Worm (Caenorhabditis elegans): ENCODE measurements around the gene nlp-46.
A peak's percentile ranks its signal among the peaks of the same experiment; 100 is the strongest.

The nlp-46 gene

ce11 chrV:12540018-12540417, 33.9 kb upstream of the nlp-46 start:
- TF ChIP-seq mep-1 (tag; optimal IDR thresholded peaks at IDR 0.05) = no peak
- no peak for TF ChIP-seq mab-5 (tag; optimal IDR thresholded peaks at IDR 0.05)
- TF ChIP-seq lin-13 (tag; optimal IDR thresholded peaks at IDR 0.05) = no peak
- TF ChIP-seq unc-120 (tag; optimal IDR thresholded peaks at IDR 0.05; ENCODE audit: poor library complexity, severe bottlenecking) = no peak
- TF ChIP-seq nhr-28 (tag; optimal IDR thresholded peaks at IDR 0.05) = no peak
- no peak for TF ChIP-seq bed-3 (GFP tag; optimal IDR thresholded peaks at IDR 0.05)
- TF ChIP-seq ceh-83 (GFP tag; optimal IDR thresholded peaks at IDR 0.05) = no peak
- no peak for TF ChIP-seq snpc-4 (tag; optimal IDR thresholded peaks at IDR 0.05)
- TF ChIP-seq nhr-2 (tag; optimal IDR thresholded peaks at IDR 0.05) = no peak
- no peak for TF ChIP-seq unc-39 (tag; optimal IDR thresholded peaks at IDR 0.05)
- no peak for TF ChIP-seq sem-2 (GFP tag; optimal IDR thresholded peaks at IDR 0.05)
- TF ChIP-seq elt-3 (tag; optimal IDR thresholded peaks at IDR 0.05) = no peak
- no peak for TF ChIP-seq mls-2 (tag; optimal IDR thresholded peaks at IDR 0.05)

DNA sequence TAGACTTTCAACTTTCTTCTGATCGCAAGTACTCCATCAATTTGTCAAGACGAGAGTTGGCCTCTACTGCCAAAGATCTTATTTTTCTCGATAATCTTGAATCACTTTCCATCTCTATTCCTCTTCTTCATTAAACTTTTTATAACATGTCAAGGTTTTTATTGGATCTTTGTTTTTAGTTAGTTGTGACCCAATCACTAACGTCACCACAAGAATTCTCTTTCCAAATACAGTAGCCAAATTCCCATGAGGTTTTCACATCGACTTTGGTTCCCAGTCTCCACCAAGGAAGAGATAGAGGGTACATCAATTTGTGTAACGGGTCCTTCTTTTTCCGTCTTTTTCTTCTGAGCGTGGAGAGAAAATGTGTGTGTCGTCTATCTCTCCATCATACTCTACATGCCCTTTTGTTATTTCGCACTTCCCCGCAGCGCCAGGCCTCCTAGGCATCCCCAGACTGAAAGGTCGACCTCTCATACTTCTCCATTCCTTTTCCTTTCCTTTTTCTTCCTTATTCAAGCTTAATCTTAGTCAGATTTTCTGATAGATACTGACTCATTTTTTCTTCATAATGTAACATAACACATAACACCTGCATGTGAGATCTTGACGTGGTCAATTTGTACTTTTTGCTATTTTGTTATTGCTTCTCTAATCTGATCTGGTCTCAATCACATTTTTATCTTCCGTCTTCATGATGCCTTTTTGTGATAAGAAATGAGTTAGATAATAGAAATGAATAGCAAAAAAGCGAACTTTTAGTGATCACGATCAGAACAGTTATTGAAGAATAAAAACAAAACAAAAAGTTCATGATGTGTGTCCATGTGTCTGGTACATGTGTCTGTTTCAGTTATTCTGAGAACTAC, 33.1 kb upstream of the nlp-46 start:
- TF ChIP-seq mep-1 (tag; optimal IDR thresholded peaks at IDR 0.05) (no peak), ces-1 (GFP tag; optimal IDR thresholded peaks at IDR 0.05) (peak; percentile 3)

ce11 chrV:12537505-12537904, 31.4 kb upstream of the nlp-46 start:
- TF ChIP-seq unc-39 (tag; optimal IDR thresholded peaks at IDR 0.05) (no peak), ceh-43 (GFP tag; optimal IDR thresholded peaks at IDR 0.05) (no peak), mab-5 (tag; optimal IDR thresholded peaks at IDR 0.05) (no peak), nhr-12 (tag; optimal IDR thresholded peaks at IDR 0.05) (no peak), lsy-2 (tag; optimal IDR thresholded peaks at IDR 0.05) (no peak), M03D4.4 (tag; optimal IDR thresholded peaks at IDR 0.05) (no peak), flh-1 (GFP tag; optimal IDR thresholded peaks at IDR 0.05) (no peak), nhr-28 (tag; optimal IDR thresholded peaks at IDR 0.05) (no peak), ceh-83 (GFP tag; optimal IDR thresholded peaks at IDR 0.05) (no peak), ceh-39 (tag; optimal IDR thresholded peaks at IDR 0.05) (no peak), unc-120 (tag; optimal IDR thresholded peaks at IDR 0.05; ENCODE audit: poor library complexity, severe bottlenecking) (no peak), blmp-1 (tag; optimal IDR thresholded peaks at IDR 0.05) (no peak), ztf-11 (tag; optimal IDR thresholded peaks at IDR 0.05) (no peak), sptf-1 (tag; optimal IDR thresholded peaks at IDR 0.05) (no peak)

DNA sequence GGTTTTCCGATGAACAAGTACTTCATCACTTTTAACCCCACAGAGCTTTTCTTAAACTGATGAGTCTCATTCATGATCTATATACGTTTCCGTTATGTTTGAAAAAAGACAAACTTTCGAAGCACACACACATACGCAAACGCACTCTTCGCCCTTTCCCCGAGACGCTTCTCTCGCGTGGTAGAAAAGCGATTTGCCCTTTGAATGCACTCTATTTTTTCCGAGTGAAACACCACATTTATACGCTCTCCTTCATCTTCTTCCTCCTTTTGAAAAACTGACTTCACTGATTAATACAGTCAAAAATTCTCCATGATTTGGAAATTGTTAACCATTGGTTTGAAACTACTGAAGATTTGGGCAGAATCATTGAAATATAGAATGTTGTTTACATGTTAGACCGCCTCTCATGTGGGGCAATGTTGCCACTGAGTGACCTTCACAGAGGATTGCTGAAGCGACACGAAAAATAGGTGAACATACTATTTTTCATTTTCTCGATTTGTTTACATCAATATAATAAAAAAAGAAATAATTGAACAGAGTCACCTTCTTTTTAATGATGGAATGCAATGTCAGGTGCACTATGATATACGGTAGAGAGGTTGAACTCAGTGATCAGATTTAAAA, 30.4 kb upstream of the nlp-46 start:
- TF ChIP-seq snpc-4 (tag; optimal IDR thresholded peaks at IDR 0.05) (no peak), bed-3 (GFP tag; optimal IDR thresholded peaks at IDR 0.05) (no peak), pha-4 (tag; optimal IDR thresholded peaks at IDR 0.05) (no peak), sptf-1 (tag; optimal IDR thresholded peaks at IDR 0.05) (no peak), ham-2 (GFP tag; optimal IDR thresholded peaks at IDR 0.05) (no peak), ztf-11 (tag; optimal IDR thresholded peaks at IDR 0.05) (no peak), unc-62 (GFP tag; optimal IDR thresholded peaks at IDR 0.05) (no peak), flh-1 (GFP tag; optimal IDR thresholded peaks at IDR 0.05) (no peak), mls-2 (tag; optimal IDR thresholded peaks at IDR 0.05) (no peak), mab-5 (tag; optimal IDR thresholded peaks at IDR 0.05) (no peak), nhr-2 (tag; optimal IDR thresholded peaks at IDR 0.05) (no peak), nhr-12 (tag; optimal IDR thresholded peaks at IDR 0.05) (no peak), tbx-8 (GFP tag; optimal IDR thresholded peaks at IDR 0.05) (no peak)

ce11 chrV:12534941-12535340, 28.9 kb upstream of the nlp-46 start:
- TF ChIP-seq nhr-28 (tag; optimal IDR thresholded peaks at IDR 0.05) (no peak), drap-1 (GFP tag; optimal IDR thresholded peaks at IDR 0.05) (no peak), ceh-83 (GFP tag; optimal IDR thresholded peaks at IDR 0.05) (no peak), ceh-43 (GFP tag; optimal IDR thresholded peaks at IDR 0.05) (no peak), elt-1 (tag; optimal IDR thresholded peaks at IDR 0.05; ENCODE audit: borderline replicate concordance, insufficient read depth) (no peak), mab-5 (tag; optimal IDR thresholded peaks at IDR 0.05) (no peak), zip-8 (tag; optimal IDR thresholded peaks at IDR 0.05) (no peak), sem-2 (GFP tag; optimal IDR thresholded peaks at IDR 0.05) (no peak), nhr-237 (tag; optimal IDR thresholded peaks at IDR 0.05) (no peak), M03D4.4 (tag; optimal IDR thresholded peaks at IDR 0.05) (no peak), lin-13 (tag; optimal IDR thresholded peaks at IDR 0.05) (no peak), unc-39 (tag; optimal IDR thresholded peaks at IDR 0.05) (no peak), ztf-11 (tag; optimal IDR thresholded peaks at IDR 0.05) (no peak), mep-1 (tag; optimal IDR thresholded peaks at IDR 0.05) (no peak), blmp-1 (tag; optimal IDR thresholded peaks at IDR 0.05) (no peak), nhr-76 (tag; optimal IDR thresholded peaks at IDR 0.05) (no peak), elt-3 (tag; optimal IDR thresholded peaks at IDR 0.05) (no peak), nhr-2 (tag; optimal IDR thresholded peaks at IDR 0.05) (no peak), nhr-12 (tag; optimal IDR thresholded peaks at IDR 0.05) (no peak)

Data from whole organism, mixed stage, embryonic.